Worm (Caenorhabditis elegans): ENCODE measurements around the gene F38A5.8.

F38A5.8 gene

DNA sequence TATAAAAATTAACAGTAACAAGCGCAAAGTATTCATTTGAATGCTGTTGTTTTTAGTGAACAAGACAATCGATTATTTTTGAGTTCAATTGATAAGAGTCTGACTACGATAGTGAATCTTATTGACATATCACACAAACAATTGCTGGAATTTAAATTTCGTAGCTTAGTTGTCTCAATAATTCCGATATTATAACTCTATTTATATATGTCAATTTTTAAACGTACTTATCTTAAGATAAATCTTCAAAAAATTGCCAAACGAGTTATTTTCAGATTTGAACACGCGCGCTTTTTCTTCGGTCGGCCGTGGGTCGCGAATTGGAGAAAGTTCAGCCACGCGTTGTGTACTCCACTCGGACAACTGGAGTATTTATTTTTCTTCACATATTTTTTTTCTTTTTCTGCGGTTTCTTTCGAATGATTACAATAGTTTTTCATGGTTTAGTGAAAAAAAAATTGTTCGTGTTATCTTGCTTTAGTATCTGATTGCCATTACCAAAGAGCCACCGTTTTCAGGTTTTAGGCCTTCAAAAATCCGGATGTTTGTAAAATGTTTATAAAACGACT is 32.2 kb downstream of the F38A5.8 start, which contains the start of the genes cest-5.1 and C01B10.9 (continued):
- TF ChIP-seq nhr-10 (tag; optimal IDR thresholded peaks at IDR 0.05) (no peak), spr-3 (GFP tag; optimal IDR thresholded peaks at IDR 0.05) (no peak), nhr-25 (tag; optimal IDR thresholded peaks at IDR 0.05; ENCODE audit: borderline replicate concordance, insufficient read depth) (no peak), Y48G9A.11 (GFP tag; IDR thresholded peaks at IDR 0.05) (no peak), madf-9 (GFP tag; conservative IDR thresholded peaks at IDR 0.05) (0 out of 2 replicates have a peak, but pooled peaks have one; percentile 31), dmd-6 (GFP tag; IDR thresholded peaks at IDR 0.05) (peak; percentile 63), mes-2 (tag; optimal IDR thresholded peaks at IDR 0.05; ENCODE audit: poor library complexity, severe bottlenecking) (peak; percentile 99), nhr-6 (tag; optimal IDR thresholded peaks at IDR 0.05) (no peak), mdt-29 (GFP tag; IDR thresholded peaks at IDR 0.05) (no peak)

DNA sequence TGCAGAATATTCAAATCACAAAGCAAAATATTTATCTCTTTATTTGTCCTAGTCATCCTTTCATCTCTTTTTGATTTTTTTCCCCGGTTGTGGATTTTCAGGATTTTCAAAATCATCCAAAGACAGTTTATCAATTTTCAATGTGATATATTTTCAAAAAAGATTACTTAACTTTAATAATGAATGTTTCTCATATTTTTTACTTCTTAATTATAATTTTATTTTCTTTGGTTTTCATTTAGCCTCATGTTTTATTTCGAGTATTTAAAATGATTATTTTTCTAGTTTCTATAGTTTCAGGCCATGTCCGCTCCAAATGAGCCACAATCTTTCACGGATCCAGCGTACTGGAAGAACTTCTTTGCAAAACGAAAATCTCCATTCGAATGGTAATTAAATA is 35.2 kb downstream of the F38A5.8 start, which contains the start of gene metl-13:
Gene metl-13, plus strand, starts transcription at position 301 of the 400 bp plus-strand sequence.
- TF ChIP-seq daf-16 (GFP tag; optimal IDR thresholded peaks at IDR 0.05) (no peak), daf-16 (tag; optimal IDR thresholded peaks at IDR 0.05) (no peak), lin-38 (GFP tag; IDR thresholded peaks at IDR 0.05) (0 out of 2 replicates have a peak, but pooled peaks have one; percentile 24), arid-1 (GFP tag; conservative IDR thresholded peaks at IDR 0.05) (no peak)

DNA sequence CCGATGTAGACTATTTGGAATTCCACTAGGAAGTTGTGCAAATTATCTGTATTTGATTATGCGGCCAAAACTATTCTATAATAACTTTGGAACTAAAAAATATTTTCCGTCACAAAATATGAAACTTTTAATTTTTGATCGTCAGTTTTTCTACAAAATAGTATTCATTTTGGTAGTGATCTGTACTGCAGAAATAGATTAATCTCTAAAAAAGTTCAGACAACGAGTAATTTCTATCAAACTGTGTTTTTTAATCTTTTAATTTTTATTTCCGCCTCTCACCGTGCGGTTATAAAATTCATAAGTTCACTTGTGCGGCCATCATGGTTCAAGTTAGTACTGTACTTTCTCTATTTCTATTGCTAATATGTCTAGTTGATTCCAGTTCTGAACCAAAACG is 38.7 kb downstream of the F38A5.8 start, which contains the start of gene C01B10.7:
Gene C01B10.7, plus strand, starts transcription at position 301 of the 400 bp plus-strand sequence.
- TF ChIP-seq lin-13 (GFP tag; optimal IDR thresholded peaks at IDR 0.05) (no peak), tra-1 (GFP tag; IDR thresholded peaks at IDR 0.05) (no peak), F26F4.8 (GFP tag; conservative IDR thresholded peaks at IDR 0.05) (no peak), F37D6.2 (tag; optimal IDR thresholded peaks at IDR 0.05) (no peak), nhr-11 (tag; optimal IDR thresholded peaks at IDR 0.05) (no peak), zfp-3 (GFP tag; conservative IDR thresholded peaks at IDR 0.05) (no peak), cey-2 (tag; optimal IDR thresholded peaks at IDR 0.05; ENCODE audit: borderline replicate concordance, insufficient read depth) (no peak), rbr-2 (tag; optimal IDR thresholded peaks at IDR 0.05) (no peak), R02D3.7 (tag; optimal IDR thresholded peaks at IDR 0.05) (no peak), ceh-62 (tag; optimal IDR thresholded peaks at IDR 0.05) (no peak), mxl-3 (GFP tag; optimal IDR thresholded peaks at IDR 0.05) (no peak), fos-1 (tag; optimal IDR thresholded peaks at IDR 0.05) (no peak), zip-11 (GFP tag; IDR thresholded peaks at IDR 0.05) (no peak), spr-3 (GFP tag; optimal IDR thresholded peaks at IDR 0.05) (no peak)

ce11 chrIV:6639880-6640279 is 40.3 kb downstream of the F38A5.8 start, which contains the start of gene C01B10.6:
TSS of gene C01B10.6 (plus strand) at chrIV:6640180.
- no peak for TF ChIP-seq ceh-32 (tag; optimal IDR thresholded peaks at IDR 0.05; ENCODE audit: poor library complexity)
- TF ChIP-seq pqm-1 (tag; optimal IDR thresholded peaks at IDR 0.05): peak; percentile 34
- no peak for TF ChIP-seq php-3 (GFP tag; IDR thresholded peaks at IDR 0.05)
- TF ChIP-seq nhr-10 (tag; optimal IDR thresholded peaks at IDR 0.05): no peak
- TF ChIP-seq unc-62 (GFP tag; optimal IDR thresholded peaks at IDR 0.05 in 1 of 2): no peak
- no peak for TF ChIP-seq unc-62 (tag; optimal IDR thresholded peaks at IDR 0.05)
- TF ChIP-seq ceh-44 (GFP tag; IDR thresholded peaks at IDR 0.05): no peak
